Fruit fly (Drosophila melanogaster): Measurements from ENCODE around the gene CG9705.

DNA sequence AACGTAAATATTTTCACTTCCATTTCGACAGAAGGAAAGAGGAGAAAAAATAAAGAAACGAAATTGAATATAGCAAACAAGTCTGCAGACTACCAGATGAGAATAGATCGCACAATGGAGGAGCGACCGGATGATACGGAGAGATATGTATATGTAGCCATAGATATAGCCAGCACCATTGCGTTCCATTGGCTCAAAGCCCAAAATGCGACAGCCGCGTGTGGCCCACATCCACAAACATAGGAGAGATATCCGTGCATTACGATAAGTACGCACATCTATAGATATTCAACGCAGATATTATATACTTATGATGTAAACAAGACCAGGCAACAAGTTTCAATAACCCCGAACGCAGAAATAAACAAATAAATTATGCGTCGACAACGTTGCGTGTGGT lies 23.4 kb downstream of the CG9705 start:
- TF ChIP-seq CG8478 (optimal IDR thresholded peaks at IDR 0.05) (no peak), pan (optimal IDR thresholded peaks at IDR 0.05) (no peak), psq (optimal IDR thresholded peaks at IDR 0.05) (no peak)

All from whole organism.